Fruit fly (Drosophila melanogaster) whole organism, pupa: ENCODE measurements around the gene Chsy.
A peak's percentile ranks its signal among the peaks of the same experiment; 100 is the strongest.

ENCODE experiments used
- CG10348 ChIP-seq: fragments of 200-800 bp; sonication (Bioruptor generic); IDR thresholded peaks from 2 replicates; pipeline ENCODE4 v1.3.6; 2022; ENCODE audit warnings: missing biosample characterization, missing genetic modification characterization
- CG12605 ChIP-seq: fragments of 200-800 bp; sonication (Bioruptor generic); IDR thresholded peaks from 2 replicates; pipeline ENCODE4 v1.3.6; 2022; ENCODE audit warnings: missing biosample characterization, missing genetic modification characterization
- CG13204 ChIP-seq: fragments of 200-800 bp; sonication (Bioruptor generic); optimal IDR thresholded peaks from 2 replicates; lab custom pipeline; 2018; ENCODE audit warnings: missing biosample characterization, mild to moderate bottlenecking, missing genetic modification characterization, moderate library complexity
- CG14655 ChIP-seq: fragments of 200-800 bp; sonication (Bioruptor generic); optimal IDR thresholded peaks from 3 replicates; lab custom pipeline; 2017; ENCODE audit warnings: mild to moderate bottlenecking, missing biosample characterization, missing genetic modification reagents, missing genetic modification characterization
- CG15710 ChIP-seq: fragments of 200-800 bp; sonication (Bioruptor generic); optimal IDR thresholded peaks from 2 replicates; lab custom pipeline; 2018; ENCODE audit warnings: missing biosample characterization, mild to moderate bottlenecking, missing genetic modification characterization, moderate library complexity
- CG17806 ChIP-seq: fragments of 200-800 bp; sonication (Bioruptor generic); optimal IDR thresholded peaks from 2 replicates; lab custom pipeline; 2018; ENCODE audit warnings: missing biosample characterization, mild to moderate bottlenecking, missing genetic modification characterization, moderate library complexity
- CG32121 ChIP-seq: fragments of 200-800 bp; sonication (Bioruptor generic); IDR thresholded peaks from 2 replicates; pipeline ENCODE4 v1.3.6; 2022; ENCODE audit warnings: missing biosample characterization, missing genetic modification characterization
- CG34367 ChIP-seq: fragments of 200-800 bp; sonication (Bioruptor generic); optimal IDR thresholded peaks from 2 replicates; lab custom pipeline; 2018; ENCODE audit warnings: missing biosample characterization, mild to moderate bottlenecking, missing genetic modification characterization
- CG4496 ChIP-seq: fragments of 200-800 bp; sonication (Bioruptor generic); IDR thresholded peaks from 3 replicates; pipeline ENCODE4 v1.3.6; 2022; ENCODE audit warnings: missing biosample characterization, missing genetic modification characterization
- CG8159 ChIP-seq: fragments of 200-800 bp; sonication (Bioruptor generic); optimal IDR thresholded peaks from 3 replicates; lab custom pipeline; 2018; ENCODE audit warnings: missing biosample characterization, mild to moderate bottlenecking, missing genetic modification characterization, moderate library complexity
- CG8301 ChIP-seq: fragments of 200-800 bp; sonication (Bioruptor generic); optimal IDR thresholded peaks from 2 replicates; lab custom pipeline; 2018; ENCODE audit warnings: missing biosample characterization, mild to moderate bottlenecking, missing genetic modification characterization
- CG9948 ChIP-seq: fragments of 200-800 bp; sonication (Bioruptor generic); optimal IDR thresholded peaks from 2 replicates; lab custom pipeline; 2018; ENCODE audit warnings: missing biosample characterization, mild to moderate bottlenecking, missing genetic modification characterization, moderate library complexity
- D1 ChIP-seq: fragments of 200-800 bp; sonication (Bioruptor generic); optimal IDR thresholded peaks from 2 replicates; lab custom pipeline; 2018; ENCODE audit warnings: missing biosample characterization, mild to moderate bottlenecking, missing genetic modification characterization, moderate library complexity
- EcR ChIP-seq: fragments of 200-800 bp; sonication (Bioruptor generic); optimal IDR thresholded peaks from 3 replicates; lab custom pipeline; 2019; ENCODE audit warnings: missing biosample characterization, missing genetic modification characterization, mild to moderate bottlenecking, moderate library complexity, missing genetic modification reagents
- Ets98B ChIP-seq: fragments of 200-800 bp; sonication (Bioruptor generic); IDR thresholded peaks from 2 replicates; pipeline ENCODE4 v1.3.6; 2022; ENCODE audit warnings: missing biosample characterization, missing genetic modification characterization
- Pif1A ChIP-seq: fragments of 200-800 bp; sonication (Bioruptor generic); optimal IDR thresholded peaks from 3 replicates; lab custom pipeline; 2016; ENCODE audit warnings: missing biosample characterization, missing genetic modification characterization
- Pif1B ChIP-seq: fragments of 200-800 bp; sonication (Bioruptor generic); optimal IDR thresholded peaks from 3 replicates; lab custom pipeline; 2016; ENCODE audit warnings: missing biosample characterization, missing genetic modification characterization
- Snoo ChIP-seq: fragments of 200-800 bp; sonication (Bioruptor generic); optimal IDR thresholded peaks from 3 replicates; lab custom pipeline; 2017; ENCODE audit warnings: missing biosample characterization, mild to moderate bottlenecking, missing genetic modification characterization, inconsistent platforms
- fd96Ca ChIP-seq: fragments of 200-800 bp; sonication (Bioruptor generic); IDR thresholded peaks from 3 replicates; pipeline ENCODE4 v1.3.6; 2022; ENCODE audit warnings: missing biosample characterization, missing genetic modification characterization
- gl ChIP-seq: fragments of 200-800 bp; sonication (Bioruptor generic); optimal IDR thresholded peaks from 2 replicates; lab custom pipeline; 2018; ENCODE audit warnings: missing biosample characterization, mild to moderate bottlenecking, missing genetic modification characterization
- rn ChIP-seq: fragments of 200-800 bp; sonication (Bioruptor generic); IDR thresholded peaks from 2 replicates; pipeline ENCODE4 v1.3.6; 2022; ENCODE audit warnings: missing biosample characterization, missing genetic modification characterization

The Chsy gene

DNA sequence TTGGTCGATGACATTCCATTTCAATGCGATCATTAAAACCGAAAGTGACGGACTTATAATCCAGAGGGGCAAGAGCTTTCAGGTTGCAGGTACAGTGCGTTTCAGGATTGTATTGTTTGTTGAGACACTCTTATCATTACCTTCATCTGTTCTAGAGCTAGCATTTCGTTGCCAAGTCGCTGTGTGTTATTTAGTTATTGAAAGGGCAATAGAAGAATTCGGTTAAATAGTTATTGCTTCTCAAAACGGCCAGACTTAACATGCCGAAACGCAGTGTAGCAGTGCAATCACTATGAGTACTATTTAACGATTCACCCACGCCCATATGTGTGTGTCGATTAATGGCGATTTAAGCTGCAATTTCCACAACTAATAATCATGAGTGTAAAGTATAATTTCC lies 39.3 kb upstream of the Chsy start:
- no peak for TF ChIP-seq Pif1A (GFP tag; lab: Kevin White, UChicago)
- TF ChIP-seq CG14655 (GFP tag; lab: Kevin White, UChicago), result peak; percentile 1

DNA sequence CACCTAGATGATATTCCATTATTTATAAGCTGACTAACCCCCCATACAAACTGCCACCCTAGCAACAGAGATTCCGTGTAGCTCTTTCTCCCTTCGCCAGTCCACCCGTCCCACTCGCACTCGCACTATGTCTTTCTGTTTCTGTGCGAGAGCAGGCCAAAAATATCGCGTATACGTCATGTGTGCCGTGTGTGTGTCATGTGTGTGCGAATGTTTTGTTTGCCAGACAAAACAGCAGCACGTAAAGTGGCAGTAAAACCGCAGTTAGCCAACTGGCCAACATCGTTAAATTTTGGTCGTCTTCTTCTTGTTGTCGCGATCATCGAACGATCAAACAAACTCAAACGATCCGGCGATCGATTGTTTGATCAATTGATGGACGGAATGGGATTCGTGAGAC lies 38.1 kb upstream of the Chsy start:
- TF ChIP-seq EcR (GFP tag; lab: Kevin White, UChicago), result no peak
- 0 out of 3 replicates have a peak, but pooled peaks have one; percentile 14 for TF ChIP-seq CG4496 (GFP tag; lab: Robert Waterston, UW)

DNA sequence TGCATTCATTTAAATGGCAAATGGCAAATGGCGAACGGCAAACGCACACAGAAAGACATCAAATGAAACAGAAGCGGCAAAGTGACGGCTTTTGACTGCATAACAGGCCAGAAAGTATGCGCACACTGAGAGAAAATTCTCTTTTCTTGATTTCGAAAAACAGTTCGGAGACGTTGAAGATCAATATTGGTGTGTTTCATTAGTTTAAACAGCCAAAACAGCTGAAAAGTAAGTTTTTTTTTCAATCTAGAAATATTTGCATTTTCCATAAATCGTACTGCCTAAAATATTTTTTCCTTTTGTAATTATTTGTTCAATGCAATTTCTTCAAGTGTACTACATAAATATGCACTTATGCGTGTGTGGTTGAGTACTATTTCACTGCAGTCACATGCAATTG lies 37.5 kb upstream of the Chsy start:
- no peak for TF ChIP-seq CG34367 (tag; lab: Kevin White, UChicago)
- no peak for TF ChIP-seq CG15710 (tag; lab: Kevin White, UChicago)
- TF ChIP-seq Pif1B (GFP tag; lab: Kevin White, UChicago), result no peak
- peak; percentile 71; the same call in 1 of the 2 replicates for TF ChIP-seq CG32121
- peak; percentile 21 for TF ChIP-seq CG14655 (GFP tag; lab: Kevin White, UChicago)
- no peak for TF ChIP-seq EcR (GFP tag; lab: Kevin White, UChicago)
- no peak for TF ChIP-seq CG9948 (tag; lab: Kevin White, UChicago)
- TF ChIP-seq fd96Ca (GFP tag; lab: Robert Waterston, UW), result no peak
- TF ChIP-seq CG4496 (GFP tag; lab: Robert Waterston, UW), result 0 out of 3 replicates have a peak, but pooled peaks have one; percentile 51
- TF ChIP-seq CG10348 (GFP tag; lab: Robert Waterston, UW), result 0 out of 2 replicates have a peak, but pooled peaks have one; percentile 9
- TF ChIP-seq CG12605 (GFP tag; lab: Robert Waterston, UW), result no peak
- TF ChIP-seq Snoo (tag; lab: Kevin White, UChicago), result no peak
- TF ChIP-seq rn, result peak; percentile 33; the same call in 1 of the 2 replicates
- no peak for TF ChIP-seq Pif1A (GFP tag; lab: Kevin White, UChicago)
- TF ChIP-seq CG13204 (GFP tag; lab: Kevin White, UChicago), result no peak
- no peak for TF ChIP-seq D1 (tag; lab: Kevin White, UChicago)
- no peak for TF ChIP-seq gl (tag; lab: Kevin White, UChicago)
- no peak for TF ChIP-seq CG8159 (tag; lab: Kevin White, UChicago)
- peak; percentile 15 for TF ChIP-seq CG8301
- no peak for TF ChIP-seq CG17806 (tag; lab: Kevin White, UChicago)
- TF ChIP-seq Ets98B (GFP tag; lab: Robert Waterston, UW), result no peak

DNA sequence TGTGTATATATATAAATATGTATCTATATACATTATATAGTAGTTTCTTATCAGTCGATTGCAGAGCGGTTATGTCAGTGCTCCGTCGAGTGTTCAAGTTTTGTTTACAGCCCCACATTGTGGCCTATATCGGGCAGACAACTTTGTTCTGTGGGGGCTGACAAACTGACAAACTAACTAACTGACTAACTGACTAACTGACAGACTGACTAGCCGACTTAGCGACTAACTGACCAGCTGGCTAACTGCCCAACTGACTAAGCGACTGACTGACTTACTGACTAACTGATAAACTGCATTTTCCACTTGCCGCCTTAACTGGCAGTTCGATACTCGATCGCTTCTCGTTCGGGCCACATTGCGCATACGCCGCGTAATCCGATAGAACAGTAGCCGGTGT lies 36.6 kb upstream of the Chsy start:
- TF ChIP-seq CG10348 (GFP tag; lab: Robert Waterston, UW) (no peak), CG9948 (tag; lab: Kevin White, UChicago) (no peak), EcR (GFP tag; lab: Kevin White, UChicago) (no peak), rn (no peak), Pif1B (GFP tag; lab: Kevin White, UChicago) (no peak), Snoo (tag; lab: Kevin White, UChicago) (no peak), D1 (tag; lab: Kevin White, UChicago) (no peak), fd96Ca (GFP tag; lab: Robert Waterston, UW) (no peak), CG15710 (tag; lab: Kevin White, UChicago) (no peak), CG8159 (tag; lab: Kevin White, UChicago) (no peak), Ets98B (GFP tag; lab: Robert Waterston, UW) (no peak), Pif1A (GFP tag; lab: Kevin White, UChicago) (no peak), gl (tag; lab: Kevin White, UChicago) (no peak), CG34367 (tag; lab: Kevin White, UChicago) (no peak), CG8301 (no peak)
- TF ChIP-seq, all 21 proteins: peak for 0

DNA sequence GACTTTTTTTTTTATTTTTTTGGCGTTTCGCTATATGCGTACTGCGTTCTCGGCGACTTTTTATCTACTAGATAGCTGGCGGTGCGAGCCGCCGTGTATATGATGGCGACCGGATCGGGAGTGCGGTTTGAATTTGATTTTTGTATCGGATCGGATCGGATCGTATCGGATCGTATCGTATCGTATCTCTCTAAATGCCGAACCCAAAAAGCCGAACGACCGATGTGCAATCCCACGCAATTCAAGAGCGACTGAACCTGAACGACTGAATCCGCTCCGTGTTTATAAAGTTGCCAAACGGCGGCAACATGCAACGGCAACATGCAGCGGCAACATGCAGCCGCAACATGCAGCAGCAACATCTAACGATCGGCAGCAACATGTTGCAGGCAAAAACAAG lies 32.9 kb upstream of the Chsy start:
- TF ChIP-seq D1 (tag; lab: Kevin White, UChicago) (no peak), Pif1A (GFP tag; lab: Kevin White, UChicago) (peak; percentile 1), CG32121 (peak; percentile 63; the same call in 1 of the 2 replicates), gl (tag; lab: Kevin White, UChicago) (no peak), CG4496 (GFP tag; lab: Robert Waterston, UW) (peak; percentile 74; the same call in 2 of the 3 replicates), CG14655 (GFP tag; lab: Kevin White, UChicago) (no peak), CG12605 (GFP tag; lab: Robert Waterston, UW) (no peak), Pif1B (GFP tag; lab: Kevin White, UChicago) (peak; percentile 6), CG17806 (tag; lab: Kevin White, UChicago) (no peak), fd96Ca (GFP tag; lab: Robert Waterston, UW) (no peak), CG34367 (tag; lab: Kevin White, UChicago) (no peak), CG9948 (tag; lab: Kevin White, UChicago) (no peak), CG13204 (GFP tag; lab: Kevin White, UChicago) (peak; percentile 11), CG10348 (GFP tag; lab: Robert Waterston, UW) (no peak), Snoo (tag; lab: Kevin White, UChicago) (no peak), rn (no peak), Ets98B (GFP tag; lab: Robert Waterston, UW) (peak; percentile 71; the same call in 1 of the 2 replicates), CG15710 (tag; lab: Kevin White, UChicago) (no peak), CG8301 (no peak), EcR (GFP tag; lab: Kevin White, UChicago) (no peak), CG8159 (tag; lab: Kevin White, UChicago) (no peak)

DNA sequence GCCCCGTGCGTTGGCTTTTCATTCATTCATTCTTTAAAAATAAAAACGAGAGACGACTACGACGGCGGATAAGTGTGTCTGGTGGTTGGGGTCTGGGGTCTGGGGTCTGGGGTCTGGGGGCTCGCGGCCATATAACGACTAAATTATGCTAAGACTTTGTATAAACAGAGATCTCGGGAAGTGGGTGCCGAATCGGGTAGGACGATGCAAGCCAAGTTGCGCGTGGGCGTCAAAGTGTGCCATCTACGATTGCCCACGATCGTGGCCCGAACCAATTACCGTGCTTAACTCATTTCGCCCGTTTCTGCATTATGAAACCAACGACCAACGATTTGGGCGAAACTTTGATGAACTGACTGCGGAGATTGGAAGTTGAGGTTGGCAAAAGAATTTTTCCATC lies 30.5 kb upstream of the Chsy start:
- no peak for TF ChIP-seq Pif1A (GFP tag; lab: Kevin White, UChicago)
